Worm (Caenorhabditis elegans) whole organism, L1 larva: ENCODE results near the gene C35A5.6.

Experiments used
- ets-5 ChIP-seq: fragments of 200-800 bp; sonication (Bioruptor generic); IDR thresholded peaks from 2 replicates; pipeline ENCODE4 v1.3.6; 2022; ENCODE audit warnings: missing genetic modification characterization, missing compliant biosample characterization
- fos-1 ChIP-seq: fragments of 150-350 bp; optimal IDR thresholded peaks from 2 replicates; lab custom pipeline; 2014; ENCODE audit warnings: missing biosample characterization, missing genetic modification characterization
- lin-13 ChIP-seq: fragments of 150-350 bp; optimal IDR thresholded peaks from 2 replicates; lab custom pipeline; 2014; ENCODE audit warnings: missing biosample characterization, missing genetic modification reagents, missing genetic modification characterization
- mep-1 ChIP-seq: fragments of 150-350 bp; optimal IDR thresholded peaks from 2 replicates; lab custom pipeline; 2014; ENCODE audit warnings: missing biosample characterization, missing genetic modification characterization

- no peak for TF ChIP-seq ets-5 (GFP tag; lab: Robert Waterston, UW)
- TF ChIP-seq mep-1 = peak; percentile 5
- TF ChIP-seq lin-13 = no peak
- TF ChIP-seq fos-1 (tag; lab: Kevin White, UChicago) = no peak
Measured at ce11 chrV:10468190-10468589, 40.7 kb upstream of the C35A5.6 start, which contains the start of gene egl-9.
